Worm (Caenorhabditis elegans): Measurements from ENCODE around the gene R02E4.3.

The R02E4.3 gene

ce11 chrX:4115026-4115425 is 13.1 kb upstream of the R02E4.3 start, which contains the start of gene F09F9.1:
F09F9.1 (plus strand) TSS chrX:4115326.
- no peak for TF ChIP-seq ref-1 (GFP tag; conservative IDR thresholded peaks at IDR 0.05)
- TF ChIP-seq med-1 (GFP tag; optimal IDR thresholded peaks at IDR 0.05; ENCODE audit: insufficient read depth) = no peak
- TF ChIP-seq cog-1 (tag; optimal IDR thresholded peaks at IDR 0.05) = no peak
- no peak for TF ChIP-seq klf-2 (GFP tag; conservative IDR thresholded peaks at IDR 0.05)
- TF ChIP-seq flt-1 (GFP tag; IDR thresholded peaks at IDR 0.05) = no peak
- no peak for TF ChIP-seq ztf-29 (GFP tag; IDR thresholded peaks at IDR 0.05)
- no peak for TF ChIP-seq tab-1 (GFP tag; IDR thresholded peaks at IDR 0.05)
- no peak for TF ChIP-seq T22C8.4 (GFP tag; IDR thresholded peaks at IDR 0.05)
- no peak for TF ChIP-seq ztf-23 (GFP tag; IDR thresholded peaks at IDR 0.05)

DNA sequence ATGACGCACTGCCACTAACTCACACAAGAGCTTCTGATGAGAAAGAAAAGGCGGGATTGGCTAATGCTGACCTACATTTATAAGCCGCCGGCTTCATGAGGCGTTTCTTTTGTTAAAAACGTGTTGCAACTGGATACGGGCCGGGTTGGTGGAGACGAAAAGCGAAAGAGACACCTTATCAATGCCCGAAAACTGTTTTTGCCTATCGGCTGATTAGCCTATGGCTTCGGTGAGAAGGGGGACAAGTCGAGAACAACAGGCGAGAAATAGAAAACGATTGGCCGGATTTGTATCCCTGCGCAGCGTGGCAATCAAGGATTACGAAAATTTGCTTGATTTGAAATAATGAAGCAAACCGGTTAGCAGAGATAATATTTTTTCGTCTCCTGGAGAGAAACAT is 9.5 kb upstream of the R02E4.3 start, which contains the start of gene F09F9.2:
Gene F09F9.2 (minus strand): TSS at position 25 of the 400 bp plus-strand sequence.
- TF ChIP-seq ztf-23 (GFP tag; IDR thresholded peaks at IDR 0.05) (no peak), cog-1 (tag; optimal IDR thresholded peaks at IDR 0.05) (no peak), ref-1 (GFP tag; conservative IDR thresholded peaks at IDR 0.05) (no peak), tab-1 (GFP tag; IDR thresholded peaks at IDR 0.05) (no peak), med-1 (GFP tag; optimal IDR thresholded peaks at IDR 0.05; ENCODE audit: insufficient read depth) (no peak), ztf-29 (GFP tag; IDR thresholded peaks at IDR 0.05) (no peak), klf-2 (GFP tag; conservative IDR thresholded peaks at IDR 0.05) (no peak), flt-1 (GFP tag; IDR thresholded peaks at IDR 0.05) (no peak), T22C8.4 (GFP tag; IDR thresholded peaks at IDR 0.05) (no peak)

ce11 chrX:4109970-4110369 is 8.0 kb upstream of the R02E4.3 start:
- TF ChIP-seq T22C8.4 (GFP tag; IDR thresholded peaks at IDR 0.05) (no peak), ztf-29 (GFP tag; IDR thresholded peaks at IDR 0.05) (no peak), cog-1 (tag; optimal IDR thresholded peaks at IDR 0.05) (no peak), ztf-23 (GFP tag; IDR thresholded peaks at IDR 0.05) (no peak), tab-1 (GFP tag; IDR thresholded peaks at IDR 0.05) (no peak), klf-2 (GFP tag; conservative IDR thresholded peaks at IDR 0.05) (no peak), ref-1 (GFP tag; conservative IDR thresholded peaks at IDR 0.05) (no peak), flt-1 (GFP tag; IDR thresholded peaks at IDR 0.05) (no peak), med-1 (GFP tag; optimal IDR thresholded peaks at IDR 0.05; ENCODE audit: insufficient read depth) (no peak)

- no peak for TF ChIP-seq ref-1 (GFP tag; conservative IDR thresholded peaks at IDR 0.05)
- no peak for TF ChIP-seq med-1 (GFP tag; optimal IDR thresholded peaks at IDR 0.05; ENCODE audit: insufficient read depth)
- TF ChIP-seq ztf-23 (GFP tag; IDR thresholded peaks at IDR 0.05) = no peak
- no peak for TF ChIP-seq tab-1 (GFP tag; IDR thresholded peaks at IDR 0.05)
- no peak for TF ChIP-seq klf-2 (GFP tag; conservative IDR thresholded peaks at IDR 0.05)
- TF ChIP-seq ztf-29 (GFP tag; IDR thresholded peaks at IDR 0.05) = no peak
- TF ChIP-seq cog-1 (tag; optimal IDR thresholded peaks at IDR 0.05) = no peak
- TF ChIP-seq T22C8.4 (GFP tag; IDR thresholded peaks at IDR 0.05) = no peak
Observed at ce11 chrX:4106896-4107505, 5.1 kb upstream of the R02E4.3 start, which contains the start of gene R02E4.2. R02E4.2 (plus strand) TSS chrX:4107455.

DNA sequence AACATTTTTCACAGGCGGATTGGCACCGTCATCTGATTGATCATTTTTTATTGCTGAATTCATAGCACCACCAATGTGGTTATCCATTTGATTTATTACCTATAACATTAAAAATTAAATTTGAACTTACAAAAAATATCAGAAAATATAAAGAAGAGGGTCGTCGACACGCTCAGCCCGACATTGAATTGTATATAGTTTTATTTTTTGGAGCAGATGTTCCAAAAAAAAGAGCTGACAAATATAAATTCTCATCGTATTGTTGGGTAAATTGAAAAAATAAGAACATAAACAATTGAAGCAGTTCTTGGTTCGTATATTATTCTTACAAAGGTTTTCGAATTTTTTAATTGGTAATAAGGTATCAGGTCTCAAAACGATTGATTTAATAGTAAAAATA is 2.5 kb upstream of the R02E4.3 start, which contains the start of gene R02E4.1:
Gene R02E4.1 (minus strand): TSS at position 101 of the 400 bp plus-strand sequence.
- no peak for TF ChIP-seq flt-1 (GFP tag; IDR thresholded peaks at IDR 0.05)
- TF ChIP-seq tab-1 (GFP tag; IDR thresholded peaks at IDR 0.05) = no peak
- TF ChIP-seq med-1 (GFP tag; optimal IDR thresholded peaks at IDR 0.05; ENCODE audit: insufficient read depth) = no peak
- TF ChIP-seq ztf-29 (GFP tag; IDR thresholded peaks at IDR 0.05) = no peak
- TF ChIP-seq T22C8.4 (GFP tag; IDR thresholded peaks at IDR 0.05) = no peak
- TF ChIP-seq cog-1 (tag; optimal IDR thresholded peaks at IDR 0.05) = no peak
- no peak for TF ChIP-seq klf-2 (GFP tag; conservative IDR thresholded peaks at IDR 0.05)

ce11 chrX:4103071-4103470 is 1.1 kb upstream of the R02E4.3 start:
- TF ChIP-seq cog-1 (tag; optimal IDR thresholded peaks at IDR 0.05) (no peak), flt-1 (GFP tag; IDR thresholded peaks at IDR 0.05) (no peak), ztf-29 (GFP tag; IDR thresholded peaks at IDR 0.05) (no peak), T22C8.4 (GFP tag; IDR thresholded peaks at IDR 0.05) (no peak), med-1 (GFP tag; optimal IDR thresholded peaks at IDR 0.05; ENCODE audit: insufficient read depth) (no peak), klf-2 (GFP tag; conservative IDR thresholded peaks at IDR 0.05) (no peak), ref-1 (GFP tag; conservative IDR thresholded peaks at IDR 0.05) (no peak), ztf-23 (GFP tag; IDR thresholded peaks at IDR 0.05) (no peak), tab-1 (GFP tag; IDR thresholded peaks at IDR 0.05) (no peak)

DNA sequence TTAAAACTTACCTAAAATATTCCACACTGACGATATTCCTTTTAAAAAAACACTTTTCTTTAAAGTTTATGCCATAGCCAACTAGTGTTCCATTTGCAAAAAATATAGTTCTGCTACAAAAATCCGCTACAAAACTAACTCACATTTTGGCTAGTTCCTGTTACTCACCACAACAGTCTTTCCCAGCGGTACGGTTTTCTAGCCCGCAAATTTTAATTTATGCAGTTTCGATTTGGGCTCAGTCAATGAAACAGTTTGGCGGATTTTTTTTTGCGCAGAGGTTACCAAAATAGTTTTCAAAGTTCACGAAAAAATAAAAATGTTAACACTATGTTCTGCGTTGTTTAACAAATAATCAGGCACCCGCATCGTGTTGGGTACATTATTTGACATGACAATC is 712 bp downstream of the R02E4.3 start:
- no peak for TF ChIP-seq med-1 (GFP tag; optimal IDR thresholded peaks at IDR 0.05; ENCODE audit: insufficient read depth)
- no peak for TF ChIP-seq ref-1 (GFP tag; conservative IDR thresholded peaks at IDR 0.05)
- TF ChIP-seq flt-1 (GFP tag; IDR thresholded peaks at IDR 0.05) = no peak
- no peak for TF ChIP-seq cog-1 (tag; optimal IDR thresholded peaks at IDR 0.05)
- no peak for TF ChIP-seq ztf-29 (GFP tag; IDR thresholded peaks at IDR 0.05)
- no peak for TF ChIP-seq tab-1 (GFP tag; IDR thresholded peaks at IDR 0.05)
- TF ChIP-seq ztf-23 (GFP tag; IDR thresholded peaks at IDR 0.05) = no peak
- TF ChIP-seq T22C8.4 (GFP tag; IDR thresholded peaks at IDR 0.05) = no peak
- no peak for TF ChIP-seq klf-2 (GFP tag; conservative IDR thresholded peaks at IDR 0.05)

DNA sequence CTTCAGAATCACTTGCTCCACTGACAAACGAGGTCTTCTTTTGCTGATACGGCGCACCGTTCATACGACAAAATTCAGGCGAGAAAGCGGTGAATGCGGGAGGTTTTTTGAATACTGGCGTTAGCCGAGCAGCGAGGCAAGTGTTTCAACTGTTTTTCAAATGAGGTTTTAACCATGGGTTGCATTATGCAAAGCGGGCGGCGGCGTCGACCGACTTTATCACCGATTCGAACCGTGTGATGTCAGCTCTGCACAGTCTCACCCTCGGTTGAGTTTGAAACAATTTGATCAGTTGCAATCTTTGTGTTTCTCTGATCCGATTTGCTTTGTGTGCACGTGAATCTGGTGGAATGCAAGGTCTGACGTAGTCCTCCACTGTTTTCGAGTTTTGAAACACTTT is 1.5 kb downstream of the R02E4.3 start, which contains the start of gene clh-4:
Gene clh-4 (minus strand): TSS at position 101 of the 400 bp plus-strand sequence.
- no peak for TF ChIP-seq med-1 (GFP tag; optimal IDR thresholded peaks at IDR 0.05; ENCODE audit: insufficient read depth)
- no peak for TF ChIP-seq tab-1 (GFP tag; IDR thresholded peaks at IDR 0.05)
- no peak for TF ChIP-seq ztf-29 (GFP tag; IDR thresholded peaks at IDR 0.05)
- no peak for TF ChIP-seq ref-1 (GFP tag; conservative IDR thresholded peaks at IDR 0.05)
- TF ChIP-seq klf-2 (GFP tag; conservative IDR thresholded peaks at IDR 0.05) = no peak
- TF ChIP-seq cog-1 (tag; optimal IDR thresholded peaks at IDR 0.05) = no peak
- no peak for TF ChIP-seq T22C8.4 (GFP tag; IDR thresholded peaks at IDR 0.05)
- TF ChIP-seq flt-1 (GFP tag; IDR thresholded peaks at IDR 0.05) = no peak
- TF ChIP-seq ztf-23 (GFP tag; IDR thresholded peaks at IDR 0.05) = no peak

- TF ChIP-seq ztf-29 (GFP tag; IDR thresholded peaks at IDR 0.05) = no peak
- TF ChIP-seq ref-1 (GFP tag; conservative IDR thresholded peaks at IDR 0.05) = no peak
- no peak for TF ChIP-seq T22C8.4 (GFP tag; IDR thresholded peaks at IDR 0.05)
- TF ChIP-seq klf-2 (GFP tag; conservative IDR thresholded peaks at IDR 0.05) = no peak
- no peak for TF ChIP-seq flt-1 (GFP tag; IDR thresholded peaks at IDR 0.05)
- no peak for TF ChIP-seq ztf-23 (GFP tag; IDR thresholded peaks at IDR 0.05)
- TF ChIP-seq tab-1 (GFP tag; IDR thresholded peaks at IDR 0.05) = no peak
- TF ChIP-seq cog-1 (tag; optimal IDR thresholded peaks at IDR 0.05) = no peak
- TF ChIP-seq med-1 (GFP tag; optimal IDR thresholded peaks at IDR 0.05; ENCODE audit: insufficient read depth) = no peak
Observed at ce11 chrX:4094979-4095378, 6.9 kb downstream of the R02E4.3 start.
